Worm (Caenorhabditis elegans) whole organism, young adult: ENCODE measurements around the gene cyp-33C7.

ENCODE experiments used
- ceh-58 ChIP-seq: fragments of 200-800 bp; sonication (Bioruptor generic); IDR thresholded peaks from 2 replicates; pipeline ENCODE4 v1.3.6; 2022; ENCODE audit warnings: missing genetic modification characterization, missing compliant biosample characterization
- nhr-179 ChIP-seq: sonication (generic microtip); optimal IDR thresholded peaks from 2 replicates; lab custom pipeline; 2016; ENCODE audit warnings: mild to moderate bottlenecking, missing genetic modification characterization, missing compliant biosample characterization

DNA sequence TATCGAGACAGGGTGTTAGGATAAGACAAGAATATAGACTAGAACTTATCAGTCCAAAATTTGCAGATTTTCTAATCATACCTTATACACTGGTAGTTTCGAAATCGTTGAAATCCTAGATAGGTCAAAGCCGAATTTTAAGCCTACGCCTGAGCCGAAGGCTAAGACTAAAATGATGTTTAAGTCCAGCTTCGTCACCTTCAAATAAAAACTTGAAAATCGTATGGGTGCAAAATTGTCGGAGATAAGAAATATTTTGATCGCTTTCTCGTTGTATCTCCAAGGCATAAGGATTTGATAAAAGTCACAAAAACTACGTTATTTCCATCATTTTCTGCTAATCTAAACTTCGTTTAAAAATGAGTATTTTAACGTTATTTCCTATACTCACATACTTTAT, 10.3 kb downstream of the cyp-33C7 start, which contains the start of gene F41B5.12:
- TF ChIP-seq ceh-58 (no peak), nhr-179 (tag; lab: Kevin White, UChicago) (no peak)
